Worm (Caenorhabditis elegans) whole organism, mixed stage, embryonic: ENCODE data around the gene ccz-1.

ENCODE experiments used
- mab-5 ChIP-seq: fragments of 150-350 bp; optimal IDR thresholded peaks from 2 replicates; lab custom pipeline; 2014; ENCODE audit warnings: missing biosample characterization, missing genetic modification characterization
- snpc-4 ChIP-seq: fragments of 150-350 bp; optimal IDR thresholded peaks from 2 replicates; lab custom pipeline; 2014; ENCODE audit warnings: missing biosample characterization, missing genetic modification characterization
- sptf-1 ChIP-seq: sonication (generic microtip); optimal IDR thresholded peaks from 2 replicates; lab custom pipeline; 2017; ENCODE audit warnings: mild to moderate bottlenecking, missing genetic modification characterization, moderate library complexity, missing compliant biosample characterization

DNA sequence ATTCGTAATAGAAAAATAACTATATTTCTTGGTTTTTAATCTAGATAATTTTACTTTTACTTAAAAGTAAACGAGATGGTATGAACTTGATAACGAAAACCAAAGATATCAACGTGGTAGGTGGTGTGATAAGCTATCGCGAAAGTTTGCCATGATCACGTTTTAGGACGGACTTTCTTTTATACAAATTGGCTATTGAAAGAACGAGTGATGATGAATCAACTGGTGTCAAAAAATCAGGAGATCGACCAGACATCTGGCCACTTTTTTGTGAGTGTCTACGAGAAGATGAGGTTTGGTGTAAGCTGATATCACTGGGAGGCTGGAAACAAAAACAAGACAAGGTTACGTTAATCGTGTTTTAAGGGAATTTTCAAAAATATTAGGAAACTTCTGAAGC is 19.5 kb upstream of the ccz-1 start:
- no peak for TF ChIP-seq snpc-4 (tag; lab: Kevin White, UChicago)
- TF ChIP-seq mab-5 (tag; lab: Kevin White, UChicago) = no peak
- TF ChIP-seq sptf-1 (tag; lab: Kevin White, UChicago) = no peak
